Worm (Caenorhabditis elegans) whole organism, mixed stage, embryonic: ENCODE data around the gene Y67D8C.2.

Experiments
- ceh-83 ChIP-seq: fragments of 200-800 bp; sonication (Bioruptor generic); optimal IDR thresholded peaks from 2 replicates; lab custom pipeline; 2018; ENCODE audit warnings: mild to moderate bottlenecking, missing genetic modification characterization, missing compliant biosample characterization
- ces-1 ChIP-seq: fragments of 150-350 bp; optimal IDR thresholded peaks from 2 replicates; lab custom pipeline; 2014; ENCODE audit warnings: missing biosample characterization, missing genetic modification reagents, missing genetic modification characterization
- lin-32 ChIP-seq: fragments of 200-800 bp; sonication (Bioruptor generic); optimal IDR thresholded peaks from 2 replicates; lab custom pipeline; 2018; ENCODE audit warnings: mild to moderate bottlenecking, missing genetic modification characterization, missing compliant biosample characterization
- lsy-2 ChIP-seq: fragments of 150-350 bp; optimal IDR thresholded peaks from 2 replicates; lab custom pipeline; 2014; ENCODE audit warnings: missing biosample characterization, missing genetic modification characterization
- ztf-11 ChIP-seq: fragments of 150-350 bp; optimal IDR thresholded peaks from 2 replicates; lab custom pipeline; 2014; ENCODE audit warnings: missing biosample characterization, missing genetic modification characterization

DNA sequence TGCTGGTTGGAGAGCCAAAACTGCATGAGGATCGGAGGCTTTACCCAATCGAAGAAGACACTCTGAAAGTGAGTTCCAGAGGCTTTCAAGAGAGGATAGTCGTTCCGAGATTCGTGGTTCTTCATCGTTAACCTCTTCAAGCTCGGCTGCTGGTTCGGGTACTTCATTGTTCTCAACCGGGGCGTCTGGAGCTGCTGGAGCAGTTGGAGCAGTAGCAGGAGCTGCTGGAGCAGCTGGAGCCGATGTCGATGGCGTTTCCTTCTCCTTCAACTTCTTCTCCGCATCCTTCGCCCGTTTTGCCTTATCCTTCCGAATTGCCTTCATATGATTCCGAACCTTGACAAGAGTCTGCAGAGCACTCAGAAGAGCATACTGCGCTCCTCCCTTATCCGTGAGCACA lies 36.7 kb upstream of the Y67D8C.2 start:
- TF ChIP-seq ztf-11 (tag; lab: Kevin White, UChicago), result no peak
- no peak for TF ChIP-seq lsy-2 (tag; lab: Kevin White, UChicago)
- TF ChIP-seq ceh-83 (GFP tag; lab: Kevin White, UChicago), result no peak
- TF ChIP-seq lin-32 (GFP tag; lab: Kevin White, UChicago), result no peak
- TF ChIP-seq ces-1 (GFP tag; lab: Kevin White, UChicago), result no peak
